Worm (Caenorhabditis elegans) whole organism, L1 larva: ENCODE measurements around the gene K02F6.7.

Experiments used
- C04F5.9 ChIP-seq: sonication (generic microtip); optimal IDR thresholded peaks from 2 replicates; lab custom pipeline; 2016; ENCODE audit warnings: missing genetic modification characterization, missing compliant biosample characterization
- C34B4.2 ChIP-seq: sonication (generic microtip); optimal IDR thresholded peaks from 2 replicates; lab custom pipeline; 2017; ENCODE audit warnings: mild to moderate bottlenecking, missing genetic modification characterization, missing compliant biosample characterization
- F16B12.6 ChIP-seq: fragments of 150-350 bp; optimal IDR thresholded peaks from 2 replicates; lab custom pipeline; 2014; ENCODE audit warnings: missing biosample characterization, missing genetic modification characterization
- Y116A8C.19 ChIP-seq: sonication (generic microtip); optimal IDR thresholded peaks from 2 replicates; lab custom pipeline; 2016; ENCODE audit warnings: missing compliant biosample characterization, missing genetic modification characterization, borderline replicate concordance
- aha-1 ChIP-seq: fragments of 150-350 bp; optimal IDR thresholded peaks from 2 replicates; lab custom pipeline; 2014; ENCODE audit warnings: missing biosample characterization, missing genetic modification characterization
- aly-2 ChIP-seq: fragments of 150-350 bp; optimal IDR thresholded peaks from 2 replicates; lab custom pipeline; 2014; ENCODE audit warnings: missing biosample characterization, missing genetic modification characterization
- ceh-63 ChIP-seq: fragments of 200-800 bp; sonication (Bioruptor generic); optimal IDR thresholded peaks from 2 replicates; lab custom pipeline; 2018; ENCODE audit warnings: mild to moderate bottlenecking, missing genetic modification characterization, missing compliant biosample characterization
- ceh-8 ChIP-seq: fragments of 200-800 bp; sonication (Bioruptor generic); optimal IDR thresholded peaks from 2 replicates; lab custom pipeline; 2018; ENCODE audit warnings: mild to moderate bottlenecking, missing genetic modification characterization, moderate library complexity, missing compliant biosample characterization
- ceh-90 ChIP-seq: sonication (generic microtip); optimal IDR thresholded peaks from 2 replicates; lab custom pipeline; 2016; ENCODE audit warnings: missing genetic modification characterization, missing compliant biosample characterization
- efl-1 ChIP-seq, 4 experiments: fragments of 150-350 bp; optimal IDR thresholded peaks in 3 of 4; peaks in 1 of 4; 1 replicate in 1 of 4; 2 replicates in 3 of 4; lab custom pipeline; 2014; ENCODE audit warnings: missing biosample characterization in 2 of 4, missing genetic modification characterization in 2 of 4, missing genetic modification reagents in 2 of 4
- efl-3 ChIP-seq: fragments of 200-800 bp; sonication (Bioruptor generic); optimal IDR thresholded peaks from 2 replicates; lab custom pipeline; 2018; ENCODE audit warnings: mild to moderate bottlenecking, missing genetic modification characterization, missing compliant biosample characterization
- egl-27 ChIP-seq, 2 experiments: fragments of 150-350 bp in 1 of 2; sonication (generic microtip); optimal IDR thresholded peaks; 3 replicates each; lab custom pipeline; 2017 to 2018; ENCODE audit warnings: missing biosample characterization in 2 of 2, missing genetic modification characterization in 2 of 2, missing genetic modification reagents in 2 of 2
- elt-2 ChIP-seq: sonication (generic microtip); optimal IDR thresholded peaks from 2 replicates; lab custom pipeline; 2016; ENCODE audit warnings: missing genetic modification characterization, mild to moderate bottlenecking, inconsistent platforms, missing compliant biosample characterization, missing genetic modification reagents
- fkh-4 ChIP-seq: sonication (generic microtip); optimal IDR thresholded peaks from 2 replicates; lab custom pipeline; 2016; ENCODE audit warnings: missing compliant biosample characterization, missing genetic modification characterization, borderline replicate concordance
- fos-1 ChIP-seq: fragments of 150-350 bp; optimal IDR thresholded peaks from 2 replicates; lab custom pipeline; 2014; ENCODE audit warnings: missing biosample characterization, missing genetic modification characterization
- grh-1 ChIP-seq: fragments of 200-800 bp; sonication (Bioruptor generic); IDR thresholded peaks from 2 replicates; pipeline ENCODE4 v1.3.6; 2022; ENCODE audit warnings: missing genetic modification reagents, missing genetic modification characterization, missing compliant biosample characterization
- hlh-17 ChIP-seq: fragments of 200-800 bp; sonication (Bioruptor generic); optimal IDR thresholded peaks from 2 replicates; lab custom pipeline; 2018; ENCODE audit warnings: missing genetic modification characterization, mild to moderate bottlenecking, missing compliant biosample characterization, moderate library complexity, borderline replicate concordance
- hlh-4 ChIP-seq: sonication (generic microtip); optimal IDR thresholded peaks from 2 replicates; lab custom pipeline; 2016; ENCODE audit warnings: mild to moderate bottlenecking, missing genetic modification characterization, missing compliant biosample characterization
- irx-1 ChIP-seq: sonication (generic microtip); optimal IDR thresholded peaks from 2 replicates; lab custom pipeline; 2016; ENCODE audit warnings: missing genetic modification characterization, missing compliant biosample characterization
- lin-13 ChIP-seq: fragments of 150-350 bp; optimal IDR thresholded peaks from 2 replicates; lab custom pipeline; 2014; ENCODE audit warnings: missing biosample characterization, missing genetic modification reagents, missing genetic modification characterization
- lin-14 ChIP-seq: fragments of 200-800 bp; sonication (Bioruptor generic); optimal IDR thresholded peaks from 2 replicates; lab custom pipeline; 2018; ENCODE audit warnings: mild to moderate bottlenecking, missing genetic modification characterization, moderate library complexity, missing compliant biosample characterization
- lin-15B ChIP-seq: fragments of 150-350 bp; sonication (generic microtip); optimal IDR thresholded peaks from 3 replicates; lab custom pipeline; 2014; ENCODE audit warnings: missing biosample characterization, missing genetic modification characterization
- lin-39 ChIP-seq: fragments of 150-350 bp; optimal IDR thresholded peaks from 2 replicates; lab custom pipeline; 2014; ENCODE audit warnings: missing biosample characterization, missing genetic modification reagents, missing genetic modification characterization
- lsy-2 ChIP-seq, 2 experiments: fragments of 150-350 bp; optimal IDR thresholded peaks; 2 replicates each; lab custom pipeline; 2014; ENCODE audit warnings: missing biosample characterization in 2 of 2, missing genetic modification characterization in 2 of 2
- mab-9 ChIP-seq: fragments of 200-800 bp; sonication (Bioruptor generic); IDR thresholded peaks from 2 replicates; pipeline ENCODE4 v1.3.6; 2022; ENCODE audit warnings: missing genetic modification reagents, missing genetic modification characterization, missing compliant biosample characterization
- mef-2 ChIP-seq: fragments of 150-350 bp; optimal IDR thresholded peaks from 2 replicates; lab custom pipeline; 2014; ENCODE audit warnings: missing biosample characterization, missing genetic modification characterization
- mep-1 ChIP-seq: fragments of 150-350 bp; optimal IDR thresholded peaks from 2 replicates; lab custom pipeline; 2014; ENCODE audit warnings: missing biosample characterization, missing genetic modification characterization
- nhr-11 ChIP-seq: fragments of 150-350 bp; optimal IDR thresholded peaks from 2 replicates; lab custom pipeline; 2014; ENCODE audit warnings: missing biosample characterization, missing genetic modification characterization
- nhr-12 ChIP-seq: sonication (generic microtip); optimal IDR thresholded peaks from 2 replicates; lab custom pipeline; 2017; ENCODE audit warnings: missing biosample characterization, missing genetic modification characterization
- nhr-20 ChIP-seq: sonication (generic microtip); optimal IDR thresholded peaks from 2 replicates; lab custom pipeline; 2016; ENCODE audit warnings: mild to moderate bottlenecking, missing genetic modification characterization, missing compliant biosample characterization
- nhr-47 ChIP-seq: sonication (generic microtip); optimal IDR thresholded peaks from 2 replicates; lab custom pipeline; 2016; ENCODE audit warnings: mild to moderate bottlenecking, missing genetic modification characterization, moderate library complexity, missing compliant biosample characterization
- nhr-71 ChIP-seq: sonication (generic microtip); optimal IDR thresholded peaks from 2 replicates; lab custom pipeline; 2016; ENCODE audit warnings: mild to moderate bottlenecking, missing genetic modification characterization, moderate library complexity, missing compliant biosample characterization
- nhr-76 ChIP-seq: sonication (generic microtip); optimal IDR thresholded peaks from 2 replicates; lab custom pipeline; 2017; ENCODE audit warnings: missing biosample characterization, missing genetic modification characterization
- nhr-84 ChIP-seq: sonication (generic microtip); optimal IDR thresholded peaks from 2 replicates; lab custom pipeline; 2017; ENCODE audit warnings: missing biosample characterization, missing genetic modification characterization
- nhr-90 ChIP-seq: sonication (generic microtip); optimal IDR thresholded peaks from 2 replicates; lab custom pipeline; 2016; ENCODE audit warnings: mild to moderate bottlenecking, missing genetic modification characterization, missing compliant biosample characterization; ENCODE audit not compliant: poor library complexity
- pqm-1 ChIP-seq: sonication (generic microtip); optimal IDR thresholded peaks from 3 replicates; lab custom pipeline; 2017; ENCODE audit warnings: missing biosample characterization, missing genetic modification characterization
- skn-1 ChIP-seq: fragments of 150-350 bp; optimal IDR thresholded peaks from 2 replicates; lab custom pipeline; 2014; ENCODE audit warnings: missing biosample characterization, missing genetic modification characterization
- snpc-4 ChIP-seq: fragments of 150-350 bp; optimal IDR thresholded peaks from 2 replicates; lab custom pipeline; 2014; ENCODE audit warnings: missing biosample characterization, missing genetic modification characterization
- sox-4 ChIP-seq: sonication (generic microtip); optimal IDR thresholded peaks from 2 replicates; lab custom pipeline; 2016; ENCODE audit warnings: missing genetic modification characterization, missing compliant biosample characterization
- swsn-7 ChIP-seq: sonication (generic microtip); optimal IDR thresholded peaks from 2 replicates; lab custom pipeline; 2016; ENCODE audit warnings: missing genetic modification characterization, missing compliant biosample characterization
- tbx-2 ChIP-seq: sonication (generic microtip); optimal IDR thresholded peaks from 2 replicates; lab custom pipeline; 2016; ENCODE audit warnings: missing genetic modification characterization, missing compliant biosample characterization
- tlp-1 ChIP-seq: fragments of 150-350 bp; optimal IDR thresholded peaks from 2 replicates; lab custom pipeline; 2014; ENCODE audit warnings: missing biosample characterization, missing genetic modification characterization
- unc-130 ChIP-seq: fragments of 150-350 bp; optimal IDR thresholded peaks from 2 replicates; lab custom pipeline; 2017; ENCODE audit warnings: missing biosample characterization, missing genetic modification characterization, inconsistent platforms
- unc-30 ChIP-seq: sonication (generic microtip); optimal IDR thresholded peaks from 2 replicates; lab custom pipeline; 2017; ENCODE audit warnings: missing biosample characterization, missing genetic modification characterization
- unc-86 ChIP-seq: sonication (generic microtip); optimal IDR thresholded peaks from 2 replicates; lab custom pipeline; 2016; ENCODE audit warnings: missing genetic modification characterization, missing compliant biosample characterization
- vab-15 ChIP-seq: sonication (generic microtip); optimal IDR thresholded peaks from 2 replicates; lab custom pipeline; 2017; ENCODE audit warnings: missing genotype, mild to moderate bottlenecking, missing genetic modification characterization, missing compliant biosample characterization
- ztf-11 ChIP-seq, 2 experiments: sonication (generic microtip); optimal IDR thresholded peaks; 2 replicates each; lab custom pipeline; 2016 to 2017; ENCODE audit warnings: missing genetic modification characterization in 2 of 2, missing biosample characterization in 1 of 2, missing compliant biosample characterization in 1 of 2
- ztf-4 ChIP-seq: fragments of 150-350 bp; optimal IDR thresholded peaks from 2 replicates; lab custom pipeline; 2014; ENCODE audit warnings: missing biosample characterization, missing genetic modification characterization

Gene K02F6.7

ce11 chrII:2578216-2578615, 40.6 kb upstream of the K02F6.7 start:
- TF ChIP-seq nhr-47: no peak
- no peak for TF ChIP-seq efl-1 (optimal IDR thresholded peaks at IDR 0.05; lab: Kevin White, UChicago)
- peak in 1 of 2 experiments; percentile 5 for TF ChIP-seq efl-1 (GFP tag; optimal IDR thresholded peaks at IDR 0.05 in 1 of 2; lab: Kevin White, UChicago)
- no peak for TF ChIP-seq aly-2 (tag; lab: Kevin White, UChicago)
- no peak for TF ChIP-seq nhr-11 (tag; lab: Kevin White, UChicago)

ce11 chrII:2570384-2570964, 32.8 kb upstream of the K02F6.7 start:
- TF ChIP-seq efl-3 (GFP tag; lab: Kevin White, UChicago): peak; percentile 23
- peak; percentile 29 for TF ChIP-seq irx-1 (tag; lab: Kevin White, UChicago)

ce11 chrII:2564899-2565298, 27.2 kb upstream of the K02F6.7 start, which contains the start of gene usp-39:
Gene usp-39, plus strand, starts transcription at chrII:2565275.
- TF ChIP-seq skn-1 (tag; lab: Kevin White, UChicago) (peak; percentile 24), mep-1 (tag; lab: Kevin White, UChicago) (peak; percentile 98), lin-39 (tag; lab: Kevin White, UChicago) (peak; percentile 88), lin-13 (GFP tag; lab: Kevin White, UChicago) (peak; percentile 68), tlp-1 (tag; lab: Kevin White, UChicago) (no peak), snpc-4 (tag; lab: Kevin White, UChicago) (peak; percentile 76), unc-130 (peak; percentile 90), C34B4.2 (no peak), hlh-17 (no peak), irx-1 (tag; lab: Kevin White, UChicago) (peak; percentile 87), F16B12.6 (peak; percentile 97), mef-2 (tag; lab: Kevin White, UChicago) (peak; percentile 35), C04F5.9 (peak; percentile 79), hlh-4 (tag; lab: Kevin White, UChicago) (no peak), fkh-4 (peak; percentile 6), swsn-7 (no peak), aha-1 (tag; lab: Kevin White, UChicago) (peak; percentile 6), tbx-2 (tag; lab: Kevin White, UChicago) (peak; percentile 85), unc-30 (tag; lab: Kevin White, UChicago) (no peak), sox-4 (tag; lab: Kevin White, UChicago) (peak; percentile 71), ztf-4 (peak; percentile 48), nhr-11 (tag; lab: Kevin White, UChicago) (peak; percentile 54), pqm-1 (tag; lab: Kevin White, UChicago) (no peak), ceh-90 (peak; percentile 67), fos-1 (peak; percentile 51), efl-3 (GFP tag; lab: Kevin White, UChicago) (no peak), nhr-20 (tag; lab: Kevin White, UChicago) (no peak), unc-86 (tag; lab: Kevin White, UChicago) (peak; percentile 80), ztf-11 (tag; optimal IDR thresholded peaks at IDR 0.05; lab: Kevin White, UChicago) (peak in 1 of 2 experiments; percentile 73), nhr-90 (no peak), lsy-2 (tag; optimal IDR thresholded peaks at IDR 0.05; lab: Kevin White, UChicago) (peak; percentile 88 to 94), lin-15B (tag; lab: Kevin White, UChicago) (peak; percentile 66), nhr-84 (tag; lab: Kevin White, UChicago) (no peak), ceh-63 (GFP tag; lab: Kevin White, UChicago) (no peak), lin-14 (GFP tag; lab: Kevin White, UChicago) (no peak), nhr-71 (tag; lab: Kevin White, UChicago) (no peak), egl-27 (tag; optimal IDR thresholded peaks at IDR 0.05; lab: Kevin White, UChicago) (no peak), nhr-76 (tag; lab: Kevin White, UChicago) (no peak), ceh-8 (GFP tag; lab: Kevin White, UChicago) (peak; percentile 87), elt-2 (tag; lab: Kevin White, UChicago) (peak; percentile 67), nhr-12 (tag; lab: Kevin White, UChicago) (no peak), mab-9 (GFP tag; lab: Robert Waterston, UW) (no peak), grh-1 (GFP tag; lab: Robert Waterston, UW) (peak; percentile 40), Y116A8C.19 (tag; lab: Kevin White, UChicago) (no peak), vab-15 (no peak)
